Fruit fly (Drosophila melanogaster): ENCODE data around the gene Dhc62B.

DNA sequence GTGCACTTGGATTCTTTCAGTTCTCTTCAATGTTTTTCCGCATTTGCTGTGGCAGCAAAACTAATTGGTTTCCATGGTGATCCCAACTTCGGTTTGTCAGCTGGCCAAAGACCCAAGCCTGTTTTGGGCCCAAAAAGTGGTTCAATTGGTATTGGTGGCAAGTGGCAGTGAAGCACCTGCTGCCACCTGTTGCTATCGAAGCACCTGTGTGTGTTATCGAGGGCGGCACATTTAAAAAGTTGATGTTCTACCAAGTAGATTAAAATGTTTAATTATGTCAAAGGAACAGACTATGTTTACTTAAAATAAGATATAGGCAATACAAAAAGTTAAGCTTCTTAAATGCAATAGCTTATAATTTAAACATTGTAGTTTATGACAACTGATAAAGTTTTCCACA is 36.0 kb downstream of the Dhc62B start, which contains the start of gene Oseg4:
- TF ChIP-seq CG8478 (optimal IDR thresholded peaks at IDR 0.05) (no peak), CTCF (optimal IDR thresholded peaks at IDR 0.05) (no peak)
